Fruit fly (Drosophila melanogaster): ENCODE measurements around the gene CG11037.

DNA sequence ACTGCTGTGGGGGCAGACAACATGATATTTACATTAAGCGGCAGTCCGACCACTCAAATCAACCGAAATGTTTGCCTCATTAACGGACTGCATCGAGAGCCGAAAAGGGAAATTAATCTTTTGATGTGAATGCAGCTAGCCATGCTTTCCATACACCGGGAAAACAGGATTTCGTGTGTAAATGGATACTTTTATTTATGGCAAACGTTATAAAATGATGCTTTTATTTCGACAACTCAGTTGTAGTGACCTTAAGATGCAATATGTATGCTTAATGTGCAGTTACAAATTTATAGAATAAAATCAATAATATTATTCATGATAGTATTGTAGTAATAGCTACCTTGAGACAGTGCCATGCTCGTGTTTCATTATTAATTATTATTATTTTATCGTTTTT lies 29.7 kb downstream of the CG11037 start:
- TF ChIP-seq usp (GFP tag; optimal IDR thresholded peaks at IDR 0.05) (no peak), CG9705 (GFP tag; optimal IDR thresholded peaks at IDR 0.05) (no peak), lola (GFP tag; optimal IDR thresholded peaks at IDR 0.05) (no peak), Hr78 (GFP tag; optimal IDR thresholded peaks at IDR 0.05) (no peak), Myc (optimal IDR thresholded peaks at IDR 0.05) (no peak), psq (GFP tag; optimal IDR thresholded peaks at IDR 0.05) (no peak), dl (GFP tag; optimal IDR thresholded peaks at IDR 0.05; ENCODE audit: insufficient read depth in 1 of 2, partially characterized antibody in 2 of 2) (no peak), pan (optimal IDR thresholded peaks at IDR 0.05) (no peak), tai (GFP tag; optimal IDR thresholded peaks at IDR 0.05) (no peak), rgr (GFP tag; optimal IDR thresholded peaks at IDR 0.05) (no peak), Rel (GFP tag; optimal IDR thresholded peaks at IDR 0.05) (no peak), Rel (tag; optimal IDR thresholded peaks at IDR 0.05) (no peak), sv (GFP tag; optimal IDR thresholded peaks at IDR 0.05) (no peak), Hnf4 (GFP tag; optimal IDR thresholded peaks at IDR 0.05) (no peak)

All from whole organism, wandering third instar larva.